Worm (Caenorhabditis elegans): ENCODE data around the gene glb-27.

DNA sequence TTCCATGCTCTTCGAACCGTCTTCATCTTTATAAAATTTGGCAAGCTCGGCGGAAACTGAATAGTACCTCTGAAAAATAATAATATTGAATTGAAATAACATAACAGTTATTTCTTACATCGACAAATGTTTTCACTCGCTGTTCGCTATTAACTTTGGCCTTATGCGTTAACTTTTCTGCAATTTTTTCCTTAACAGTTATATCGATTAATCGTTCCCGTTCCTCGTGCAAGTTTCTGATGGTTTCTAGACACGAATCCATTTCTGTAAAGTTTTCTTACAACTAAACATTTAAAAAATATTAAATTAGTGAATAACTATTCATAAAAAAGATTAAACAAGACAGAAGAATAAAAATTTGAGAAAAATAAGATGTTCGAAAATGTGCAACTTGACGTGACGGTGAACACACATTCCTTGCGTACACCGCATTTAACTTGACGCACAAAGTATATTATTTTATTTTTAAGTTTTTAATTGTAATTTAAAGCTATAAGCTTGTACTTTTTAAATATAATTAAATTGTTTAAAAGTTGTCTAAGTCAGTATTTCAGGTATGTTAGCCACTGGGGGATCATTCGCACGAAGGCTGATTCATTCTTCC lies 30.8 kb downstream of the glb-27 start, which contains the start of the genes prp-9 and mrps-18B:
- TF ChIP-seq dpl-1 (GFP tag; optimal IDR thresholded peaks at IDR 0.05) (no peak), unc-62 (GFP tag; optimal IDR thresholded peaks at IDR 0.05) (no peak), aptf-3 (GFP tag; IDR thresholded peaks at IDR 0.05) (no peak), repo-1 (tag; optimal IDR thresholded peaks at IDR 0.05) (no peak), xnd-1 (tag; optimal IDR thresholded peaks at IDR 0.05) (no peak), lin-35 (GFP tag; optimal IDR thresholded peaks at IDR 0.05) (no peak), egl-18 (GFP tag; IDR thresholded peaks at IDR 0.05) (no peak), rpc-1 (optimal IDR thresholded peaks at IDR 0.05) (no peak), rpc-1 (tag; optimal IDR thresholded peaks at IDR 0.05) (no peak), T07F8.4 (tag; optimal IDR thresholded peaks at IDR 0.05) (no peak)
